Fruit fly (Drosophila melanogaster): Measurements from ENCODE around the gene Ddc.

Ddc gene

dm6 chr2L:19103176-19103921 lies 16.8 kb downstream of the Ddc start:
- TF ChIP-seq Hnf4 (GFP tag; optimal IDR thresholded peaks at IDR 0.05): no peak
- TF ChIP-seq Myc (optimal IDR thresholded peaks at IDR 0.05): no peak
- TF ChIP-seq sv (GFP tag; optimal IDR thresholded peaks at IDR 0.05): no peak
- TF ChIP-seq CrebA (GFP tag; optimal IDR thresholded peaks at IDR 0.05; ENCODE audit: borderline replicate concordance): no peak
- TF ChIP-seq GATAd (GFP tag; optimal IDR thresholded peaks at IDR 0.05): no peak
- TF ChIP-seq HLH106 (tag; optimal IDR thresholded peaks at IDR 0.05): no peak
- no peak for TF ChIP-seq fru (GFP tag; optimal IDR thresholded peaks at IDR 0.05)
- no peak for TF ChIP-seq OdsH (GFP tag; optimal IDR thresholded peaks at IDR 0.05)
- no peak for TF ChIP-seq Jra (GFP tag; optimal IDR thresholded peaks at IDR 0.05)
- TF ChIP-seq foxo (GFP tag; optimal IDR thresholded peaks at IDR 0.05): no peak
- TF ChIP-seq dmrt93B (GFP tag; optimal IDR thresholded peaks at IDR 0.05): no peak

DNA sequence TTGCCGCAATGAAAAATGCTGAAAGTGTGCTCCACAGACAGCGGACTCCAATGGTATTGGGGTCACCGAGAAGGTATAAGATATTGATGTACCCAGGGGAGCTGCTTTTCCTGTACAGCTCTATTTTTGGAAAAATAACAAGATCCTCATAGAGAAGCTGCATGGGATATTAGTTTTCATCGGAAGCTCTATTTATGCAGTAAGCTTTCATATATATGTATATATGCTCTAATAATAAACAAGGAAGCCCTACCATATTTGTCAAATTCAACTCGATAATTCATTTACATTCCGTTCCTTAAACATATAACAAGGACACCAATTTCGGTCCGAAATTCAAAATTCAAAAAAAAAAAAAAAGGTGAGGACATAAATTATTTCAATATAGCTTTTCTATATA lies 18.4 kb downstream of the Ddc start, which contains the start of the genes CG17344 and CG43731:
Gene CG17344, plus strand, starts transcription at position 301 of the 400 bp plus-strand sequence.
Gene CG43731, plus strand, starts transcription at position 301 of the 400 bp plus-strand sequence.
- TF ChIP-seq Myc (optimal IDR thresholded peaks at IDR 0.05): no peak
- TF ChIP-seq woc (GFP tag; optimal IDR thresholded peaks at IDR 0.05): no peak
- TF ChIP-seq Hnf4 (GFP tag; optimal IDR thresholded peaks at IDR 0.05): no peak
- TF ChIP-seq sage (GFP tag; optimal IDR thresholded peaks at IDR 0.05): no peak
- TF ChIP-seq foxo (GFP tag; optimal IDR thresholded peaks at IDR 0.05): no peak
- TF ChIP-seq fru (GFP tag; optimal IDR thresholded peaks at IDR 0.05): no peak
- no peak for TF ChIP-seq CG9705 (GFP tag; optimal IDR thresholded peaks at IDR 0.05)
- no peak for TF ChIP-seq br (GFP tag; optimal IDR thresholded peaks at IDR 0.05)
- TF ChIP-seq OdsH (GFP tag; optimal IDR thresholded peaks at IDR 0.05): no peak
- no peak for TF ChIP-seq Dif (GFP tag; optimal IDR thresholded peaks at IDR 0.05; ENCODE audit: partially characterized antibody)
- TF ChIP-seq ey (GFP tag; optimal IDR thresholded peaks at IDR 0.05): no peak
- no peak for TF ChIP-seq Jra (GFP tag; optimal IDR thresholded peaks at IDR 0.05)
- no peak for TF ChIP-seq Mio (GFP tag; optimal IDR thresholded peaks at IDR 0.05)
- no peak for TF ChIP-seq sv (GFP tag; optimal IDR thresholded peaks at IDR 0.05)
- no peak for TF ChIP-seq HLH106 (tag; optimal IDR thresholded peaks at IDR 0.05)
- no peak for TF ChIP-seq tai (GFP tag; optimal IDR thresholded peaks at IDR 0.05)
- TF ChIP-seq pan (optimal IDR thresholded peaks at IDR 0.05): no peak
- no peak for TF ChIP-seq N (GFP tag; optimal IDR thresholded peaks at IDR 0.05)

dm6 chr2L:19098668-19099067 lies 21.4 kb downstream of the Ddc start:
- TF ChIP-seq CG32264 (GFP tag; optimal IDR thresholded peaks at IDR 0.05) (no peak), foxo (GFP tag; optimal IDR thresholded peaks at IDR 0.05) (no peak), usp (GFP tag; optimal IDR thresholded peaks at IDR 0.05) (no peak), Mio (GFP tag; optimal IDR thresholded peaks at IDR 0.05) (no peak), Myc (optimal IDR thresholded peaks at IDR 0.05) (no peak), rgr (GFP tag; optimal IDR thresholded peaks at IDR 0.05) (no peak), GATAd (GFP tag; optimal IDR thresholded peaks at IDR 0.05) (no peak), Rel (GFP tag; optimal IDR thresholded peaks at IDR 0.05) (no peak), Rel (tag; optimal IDR thresholded peaks at IDR 0.05) (no peak), dsf (GFP tag; optimal IDR thresholded peaks at IDR 0.05; ENCODE audit: borderline replicate concordance) (no peak), br (GFP tag; optimal IDR thresholded peaks at IDR 0.05) (no peak), pan (optimal IDR thresholded peaks at IDR 0.05) (no peak)

DNA sequence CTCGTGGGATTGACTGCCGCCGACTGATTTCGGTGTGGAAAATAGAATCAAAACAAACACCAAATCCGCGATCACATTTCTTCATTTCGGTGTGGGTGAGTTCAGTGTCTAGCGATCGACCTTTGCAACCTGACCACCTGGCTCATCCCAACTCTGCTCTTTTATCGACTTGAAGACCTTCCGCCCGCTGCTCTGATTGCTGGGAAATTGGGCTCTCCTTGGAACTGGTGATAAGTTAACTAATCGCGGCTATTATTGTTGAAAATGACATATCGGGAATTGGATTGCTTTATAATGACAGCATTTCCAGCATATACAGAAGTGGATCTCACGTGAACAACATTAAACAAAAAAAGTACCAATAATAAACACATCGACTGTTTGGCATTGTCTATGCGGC lies 22.7 kb downstream of the Ddc start:
- no peak for TF ChIP-seq fru (GFP tag; optimal IDR thresholded peaks at IDR 0.05)
- TF ChIP-seq HLH106 (tag; optimal IDR thresholded peaks at IDR 0.05): no peak
- TF ChIP-seq N (GFP tag; optimal IDR thresholded peaks at IDR 0.05): no peak
- TF ChIP-seq psq (GFP tag; optimal IDR thresholded peaks at IDR 0.05): no peak
- TF ChIP-seq tai (GFP tag; optimal IDR thresholded peaks at IDR 0.05): no peak
- TF ChIP-seq dl (GFP tag; optimal IDR thresholded peaks at IDR 0.05; ENCODE audit: insufficient read depth in 1 of 2, partially characterized antibody in 2 of 2): no peak
- no peak for TF ChIP-seq brk (GFP tag; optimal IDR thresholded peaks at IDR 0.05)
- no peak for TF ChIP-seq Hnf4 (GFP tag; optimal IDR thresholded peaks at IDR 0.05)
- TF ChIP-seq Vsx2 (GFP tag; optimal IDR thresholded peaks at IDR 0.05; ENCODE audit: partially characterized antibody): no peak

- TF ChIP-seq N (GFP tag; optimal IDR thresholded peaks at IDR 0.05) (no peak), OdsH (GFP tag; optimal IDR thresholded peaks at IDR 0.05) (no peak), h (GFP tag; optimal IDR thresholded peaks at IDR 0.05) (no peak), Hnf4 (GFP tag; optimal IDR thresholded peaks at IDR 0.05) (no peak), dl (GFP tag; optimal IDR thresholded peaks at IDR 0.05; ENCODE audit: insufficient read depth in 1 of 2, partially characterized antibody in 2 of 2) (no peak), pan (optimal IDR thresholded peaks at IDR 0.05) (no peak), GATAd (GFP tag; optimal IDR thresholded peaks at IDR 0.05) (no peak), Vsx2 (GFP tag; optimal IDR thresholded peaks at IDR 0.05; ENCODE audit: partially characterized antibody) (no peak), fru (GFP tag; optimal IDR thresholded peaks at IDR 0.05) (no peak), Jra (GFP tag; optimal IDR thresholded peaks at IDR 0.05) (no peak)
Observed at dm6 chr2L:19096361-19096760, 23.7 kb downstream of the Ddc start.

Measured in whole organism, wandering third instar larva.